Fruit fly (Drosophila melanogaster) whole organism, pupa: ENCODE data around the gene arg.

Experiments used
- CG10348 ChIP-seq: fragments of 200-800 bp; sonication (Bioruptor generic); IDR thresholded peaks from 2 replicates; pipeline ENCODE4 v1.3.6; 2022; ENCODE audit warnings: missing biosample characterization, missing genetic modification characterization
- CG12605 ChIP-seq: fragments of 200-800 bp; sonication (Bioruptor generic); IDR thresholded peaks from 2 replicates; pipeline ENCODE4 v1.3.6; 2022; ENCODE audit warnings: missing biosample characterization, missing genetic modification characterization
- CG13204 ChIP-seq: fragments of 200-800 bp; sonication (Bioruptor generic); optimal IDR thresholded peaks from 2 replicates; lab custom pipeline; 2018; ENCODE audit warnings: missing biosample characterization, mild to moderate bottlenecking, missing genetic modification characterization, moderate library complexity
- CG14655 ChIP-seq: fragments of 200-800 bp; sonication (Bioruptor generic); optimal IDR thresholded peaks from 3 replicates; lab custom pipeline; 2017; ENCODE audit warnings: mild to moderate bottlenecking, missing biosample characterization, missing genetic modification reagents, missing genetic modification characterization
- CG15710 ChIP-seq: fragments of 200-800 bp; sonication (Bioruptor generic); optimal IDR thresholded peaks from 2 replicates; lab custom pipeline; 2018; ENCODE audit warnings: missing biosample characterization, mild to moderate bottlenecking, missing genetic modification characterization, moderate library complexity
- CG34367 ChIP-seq: fragments of 200-800 bp; sonication (Bioruptor generic); optimal IDR thresholded peaks from 2 replicates; lab custom pipeline; 2018; ENCODE audit warnings: missing biosample characterization, mild to moderate bottlenecking, missing genetic modification characterization
- CG8301 ChIP-seq: fragments of 200-800 bp; sonication (Bioruptor generic); optimal IDR thresholded peaks from 2 replicates; lab custom pipeline; 2018; ENCODE audit warnings: missing biosample characterization, mild to moderate bottlenecking, missing genetic modification characterization
- CG9948 ChIP-seq: fragments of 200-800 bp; sonication (Bioruptor generic); optimal IDR thresholded peaks from 2 replicates; lab custom pipeline; 2018; ENCODE audit warnings: missing biosample characterization, mild to moderate bottlenecking, missing genetic modification characterization, moderate library complexity
- D1 ChIP-seq: fragments of 200-800 bp; sonication (Bioruptor generic); optimal IDR thresholded peaks from 2 replicates; lab custom pipeline; 2018; ENCODE audit warnings: missing biosample characterization, mild to moderate bottlenecking, missing genetic modification characterization, moderate library complexity
- EcR ChIP-seq: fragments of 200-800 bp; sonication (Bioruptor generic); optimal IDR thresholded peaks from 3 replicates; lab custom pipeline; 2019; ENCODE audit warnings: missing biosample characterization, missing genetic modification characterization, mild to moderate bottlenecking, moderate library complexity, missing genetic modification reagents
- Pif1B ChIP-seq: fragments of 200-800 bp; sonication (Bioruptor generic); optimal IDR thresholded peaks from 3 replicates; lab custom pipeline; 2016; ENCODE audit warnings: missing biosample characterization, missing genetic modification characterization
- Snoo ChIP-seq: fragments of 200-800 bp; sonication (Bioruptor generic); optimal IDR thresholded peaks from 3 replicates; lab custom pipeline; 2017; ENCODE audit warnings: missing biosample characterization, mild to moderate bottlenecking, missing genetic modification characterization, inconsistent platforms
- gl ChIP-seq: fragments of 200-800 bp; sonication (Bioruptor generic); optimal IDR thresholded peaks from 2 replicates; lab custom pipeline; 2018; ENCODE audit warnings: missing biosample characterization, mild to moderate bottlenecking, missing genetic modification characterization
- rn ChIP-seq: fragments of 200-800 bp; sonication (Bioruptor generic); IDR thresholded peaks from 2 replicates; pipeline ENCODE4 v1.3.6; 2022; ENCODE audit warnings: missing biosample characterization, missing genetic modification characterization

dm6 chrX:487517-487957, 21.7 kb upstream of the arg start, which contains the start of the genes CG18273 and CG3156:
- TF ChIP-seq Pif1B (GFP tag; lab: Kevin White, UChicago) = no peak
- no peak for TF ChIP-seq EcR (GFP tag; lab: Kevin White, UChicago)
- no peak for TF ChIP-seq CG13204 (GFP tag; lab: Kevin White, UChicago)
- no peak for TF ChIP-seq gl
- no peak for TF ChIP-seq CG10348 (GFP tag; lab: Robert Waterston, UW)
- TF ChIP-seq Snoo (tag; lab: Kevin White, UChicago) = no peak
- TF ChIP-seq rn = no peak
- TF ChIP-seq CG15710 = peak; percentile 22
- TF ChIP-seq CG9948 (tag; lab: Kevin White, UChicago) = peak; percentile 2
- TF ChIP-seq CG34367 (tag; lab: Kevin White, UChicago) = no peak
- TF ChIP-seq CG12605 (GFP tag; lab: Robert Waterston, UW) = no peak
- no peak for TF ChIP-seq CG14655
- no peak for TF ChIP-seq D1
- TF ChIP-seq CG8301 = no peak
